Fruit fly (Drosophila melanogaster) whole organism, embryonic: ENCODE results near the gene Rpp20.
A peak's percentile ranks its signal among the peaks of the same experiment; 100 is the strongest.

Experiments
- Antp ChIP-seq: fragments of 200-800 bp; sonication (Bioruptor generic); optimal IDR thresholded peaks from 3 replicates; lab custom pipeline; 2016; ENCODE audit warnings: missing biosample characterization, missing genetic modification characterization
- B-H1 ChIP-seq: fragments of 200-800 bp; sonication (Bioruptor generic); IDR thresholded peaks from 3 replicates; pipeline ENCODE4 v1.3.6; 2022; ENCODE audit warnings: missing biosample characterization, missing genetic modification characterization
- CG10274 ChIP-seq: fragments of 200-800 bp; sonication (Bioruptor generic); optimal IDR thresholded peaks from 3 replicates; lab custom pipeline; 2017; ENCODE audit warnings: missing biosample characterization, mild to moderate bottlenecking, missing genetic modification characterization
- CG12219 ChIP-seq: fragments of 200-800 bp; sonication (Bioruptor generic); optimal IDR thresholded peaks from 3 replicates; lab custom pipeline; 2018; ENCODE audit warnings: missing biosample characterization, mild to moderate bottlenecking, missing genetic modification characterization
- CG14014 ChIP-seq: fragments of 200-800 bp; sonication (Bioruptor generic); IDR thresholded peaks from 2 replicates; pipeline ENCODE4 v1.3.6; 2022; ENCODE audit warnings: missing biosample characterization, missing genetic modification characterization
- CG14667 ChIP-seq: fragments of 200-800 bp; sonication (Bioruptor generic); IDR thresholded peaks from 2 replicates; pipeline ENCODE4 v1.3.6; 2022; ENCODE audit warnings: missing biosample characterization, missing genetic modification characterization
- CG14710 ChIP-seq: fragments of 200-800 bp; sonication (Bioruptor generic); optimal IDR thresholded peaks from 3 replicates; lab custom pipeline; 2019; ENCODE audit warnings: missing biosample characterization, mild to moderate bottlenecking, missing genetic modification characterization, moderate library complexity
- CG14860 ChIP-seq: fragments of 200-800 bp; sonication (Bioruptor generic); IDR thresholded peaks from 3 replicates; pipeline ENCODE4 v1.3.6; 2022; ENCODE audit warnings: missing biosample characterization, missing genetic modification characterization; ENCODE audit not compliant: partially characterized antibody
- CG1603 ChIP-seq: fragments of 200-800 bp; sonication (Bioruptor generic); optimal IDR thresholded peaks from 2 replicates; lab custom pipeline; 2019; ENCODE audit warnings: missing biosample characterization, mild to moderate bottlenecking, missing genetic modification characterization, moderate library complexity
- CG16863 ChIP-seq: fragments of 200-800 bp; sonication (Bioruptor generic); optimal IDR thresholded peaks from 3 replicates; lab custom pipeline; 2016; ENCODE audit warnings: missing biosample characterization, missing genetic modification characterization
- CG17359 ChIP-seq: fragments of 200-800 bp; sonication (Bioruptor generic); optimal IDR thresholded peaks from 3 replicates; lab custom pipeline; 2018; ENCODE audit warnings: missing biosample characterization, mild to moderate bottlenecking, missing genetic modification characterization, moderate library complexity
- CG18619 ChIP-seq: fragments of 200-800 bp; sonication (Bioruptor generic); optimal IDR thresholded peaks from 3 replicates; lab custom pipeline; 2017; ENCODE audit warnings: missing biosample characterization, mild to moderate bottlenecking, missing genetic modification characterization
- CG2889 ChIP-seq: fragments of 200-800 bp; sonication (Bioruptor generic); IDR thresholded peaks from 3 replicates; pipeline ENCODE4 v1.3.6; 2022; ENCODE audit warnings: missing biosample characterization, missing genetic modification characterization
- CG3163 ChIP-seq: fragments of 200-800 bp; sonication (Bioruptor generic); optimal IDR thresholded peaks from 3 replicates; lab custom pipeline; 2016; ENCODE audit warnings: missing biosample characterization, missing genetic modification characterization
- CG34224 ChIP-seq: fragments of 200-800 bp; sonication (Bioruptor generic); IDR thresholded peaks from 3 replicates; pipeline ENCODE4 v1.3.6; 2022; ENCODE audit warnings: missing biosample characterization, missing genetic modification characterization; ENCODE audit not compliant: partially characterized antibody
- CG34422 ChIP-seq: fragments of 200-800 bp; sonication (Bioruptor generic); IDR thresholded peaks from 3 replicates; pipeline ENCODE4 v1.3.6; 2022; ENCODE audit warnings: missing biosample characterization, missing genetic modification characterization
- CG42726 ChIP-seq: fragments of 200-800 bp; sonication (Bioruptor generic); IDR thresholded peaks from 2 replicates; pipeline ENCODE4 v1.3.6; 2022; ENCODE audit warnings: missing biosample characterization, missing genetic modification characterization; ENCODE audit not compliant: partially characterized antibody
- CG4360 ChIP-seq: fragments of 200-800 bp; sonication (Bioruptor generic); IDR thresholded peaks from 2 replicates; pipeline ENCODE4 v1.3.6; 2022; ENCODE audit warnings: missing biosample characterization, missing genetic modification characterization
- CG4424 ChIP-seq: fragments of 200-800 bp; sonication (Bioruptor generic); optimal IDR thresholded peaks from 3 replicates; lab custom pipeline; 2016; ENCODE audit warnings: missing biosample characterization, missing genetic modification characterization
- CG6272 ChIP-seq: fragments of 200-800 bp; sonication (Bioruptor generic); IDR thresholded peaks from 2 replicates; pipeline ENCODE4 v1.3.6; 2022; ENCODE audit warnings: missing biosample characterization, missing genetic modification characterization
- CG7745 ChIP-seq: fragments of 200-800 bp; sonication (Bioruptor generic); optimal IDR thresholded peaks from 2 replicates; lab custom pipeline; 2018; ENCODE audit warnings: missing biosample characterization, mild to moderate bottlenecking, missing genetic modification characterization, moderate library complexity
- Camta ChIP-seq: fragments of 200-800 bp; sonication (Bioruptor generic); optimal IDR thresholded peaks from 2 replicates; lab custom pipeline; 2016; ENCODE audit warnings: missing biosample characterization, missing genetic modification characterization
- Dbx ChIP-seq: fragments of 200-800 bp; sonication (Bioruptor generic); IDR thresholded peaks from 3 replicates; pipeline ENCODE4 v1.3.6; 2022; ENCODE audit warnings: missing biosample characterization, missing genetic modification characterization
- Dll ChIP-seq: fragments of 200-800 bp; sonication (Bioruptor generic); IDR thresholded peaks from 4 replicates; pipeline ENCODE4 v1.3.6; 2022; ENCODE audit warnings: missing biosample characterization, missing genetic modification characterization; ENCODE audit not compliant: partially characterized antibody
- H15 ChIP-seq: fragments of 200-800 bp; sonication (Bioruptor generic); IDR thresholded peaks from 3 replicates; pipeline ENCODE4 v1.3.6; 2022; ENCODE audit warnings: missing biosample characterization, missing genetic modification characterization
- Hey ChIP-seq: fragments of 200-800 bp; sonication (Bioruptor generic); optimal IDR thresholded peaks from 3 replicates; lab custom pipeline; 2018; ENCODE audit warnings: missing biosample characterization, mild to moderate bottlenecking, missing genetic modification characterization
- Lpt ChIP-seq: fragments of >200 bp; optimal IDR thresholded peaks from 2 replicates; lab custom pipeline; 2018; ENCODE audit warnings: missing biosample characterization, missing genetic modification characterization
- Mrtf ChIP-seq: fragments of 200-800 bp; sonication (Bioruptor generic); IDR thresholded peaks from 3 replicates; pipeline ENCODE4 v1.3.6; 2022; ENCODE audit warnings: missing biosample characterization, missing genetic modification characterization
- NFAT ChIP-seq: fragments of 200-800 bp; sonication (Bioruptor generic); IDR thresholded peaks from 2 replicates; pipeline ENCODE4 v1.3.6; 2022; ENCODE audit warnings: missing biosample characterization, missing genetic modification characterization
- Side ChIP-seq: fragments of 200-800 bp; sonication (Bioruptor generic); optimal IDR thresholded peaks from 2 replicates; lab custom pipeline; 2016; ENCODE audit warnings: missing biosample characterization, missing genetic modification characterization
- Sox100B ChIP-seq: fragments of 200-800 bp; sonication (Bioruptor generic); optimal IDR thresholded peaks from 3 replicates; lab custom pipeline; 2018; ENCODE audit warnings: missing biosample characterization, mild to moderate bottlenecking, missing genetic modification characterization
- aop ChIP-seq: fragments of 200-800 bp; sonication (Bioruptor generic); IDR thresholded peaks from 2 replicates; pipeline ENCODE4 v1.3.6; 2022; ENCODE audit warnings: missing biosample characterization, missing genetic modification characterization
- ato ChIP-seq: fragments of 200-800 bp; sonication (Bioruptor generic); IDR thresholded peaks from 2 replicates; pipeline ENCODE4 v1.3.6; 2022; ENCODE audit warnings: missing biosample characterization, missing genetic modification characterization; ENCODE audit not compliant: partially characterized antibody
- dimm ChIP-seq: fragments of 200-800 bp; sonication (Bioruptor generic); IDR thresholded peaks from 2 replicates; pipeline ENCODE4 v1.3.6; 2022; ENCODE audit warnings: missing biosample characterization, missing genetic modification characterization
- disco-r ChIP-seq: fragments of 200-800 bp; sonication (Bioruptor generic); optimal IDR thresholded peaks from 2 replicates; lab custom pipeline; 2016; ENCODE audit warnings: missing biosample characterization, missing genetic modification characterization
- dmrt99B ChIP-seq: fragments of 200-800 bp; sonication (Bioruptor generic); optimal IDR thresholded peaks from 2 replicates; lab custom pipeline; 2018; ENCODE audit warnings: missing biosample characterization, mild to moderate bottlenecking, missing genetic modification characterization, moderate library complexity
- grn ChIP-seq: fragments of 200-800 bp; sonication (Bioruptor generic); optimal IDR thresholded peaks from 3 replicates; lab custom pipeline; 2017; ENCODE audit warnings: missing biosample characterization, missing genetic modification characterization
- gro ChIP-seq: fragments of 200-800 bp; sonication (Bioruptor generic); optimal IDR thresholded peaks from 2 replicates; lab custom pipeline; 2016; ENCODE audit warnings: missing biosample characterization, missing genetic modification characterization
- hb ChIP-seq: fragments of 200-800 bp; sonication (Bioruptor generic); IDR thresholded peaks from 3 replicates; pipeline ENCODE4 v1.3.6; 2022; ENCODE audit warnings: missing biosample characterization, missing genetic modification characterization; ENCODE audit not compliant: partially characterized antibody
- nmo ChIP-seq: fragments of 200-800 bp; sonication (Bioruptor generic); optimal IDR thresholded peaks from 2 replicates; lab custom pipeline; 2018; ENCODE audit warnings: missing biosample characterization, mild to moderate bottlenecking, missing genetic modification characterization, moderate library complexity
- org-1 ChIP-seq: fragments of 200-800 bp; sonication (Bioruptor generic); optimal IDR thresholded peaks from 2 replicates; lab custom pipeline; 2017; ENCODE audit warnings: missing biosample characterization, missing genetic modification characterization
- phol ChIP-seq: fragments of 200-800 bp; sonication (Bioruptor generic); optimal IDR thresholded peaks from 3 replicates; lab custom pipeline; 2018; ENCODE audit warnings: missing biosample characterization, mild to moderate bottlenecking, missing genetic modification characterization, moderate library complexity
- pita ChIP-seq: fragments of 200-800 bp; sonication (Bioruptor generic); optimal IDR thresholded peaks from 2 replicates; lab custom pipeline; 2017; ENCODE audit warnings: missing biosample characterization, mild to moderate bottlenecking, missing genetic modification characterization
- prd ChIP-seq, 3 experiments: fragments of >200 bp in 2 of 3; fragments of 200-800 bp in 1 of 3; sonication (Bioruptor generic) in 1 of 3; optimal IDR thresholded peaks in 2 of 3; IDR thresholded peaks in 1 of 3; 2 replicates in 2 of 3; 3 replicates in 1 of 3; pipeline versions ENCODE4 v1.3.6 to Lab custom; 2017 to 2022; ENCODE audit warnings: missing biosample characterization in 1 of 3, missing genetic modification characterization in 1 of 3
- shn ChIP-seq: fragments of 200-800 bp; sonication (Bioruptor generic); optimal IDR thresholded peaks from 3 replicates; lab custom pipeline; 2016; ENCODE audit warnings: missing biosample characterization, missing genetic modification characterization
- sna ChIP-seq: fragments of 200-800 bp; sonication (Bioruptor generic); IDR thresholded peaks from 2 replicates; pipeline ENCODE4 v1.3.6; 2022; ENCODE audit warnings: missing biosample characterization, missing genetic modification characterization; ENCODE audit not compliant: partially characterized antibody
- vfl ChIP-seq: fragments of 200-800 bp; sonication (Bioruptor generic); optimal IDR thresholded peaks from 2 replicates; lab custom pipeline; 2016; ENCODE audit warnings: missing biosample characterization, missing genetic modification characterization
- yki ChIP-seq: fragments of >200 bp; optimal IDR thresholded peaks from 3 replicates; lab custom pipeline; 2018
- zen ChIP-seq: fragments of 200-800 bp; sonication (Bioruptor generic); optimal IDR thresholded peaks from 3 replicates; lab custom pipeline; 2018; ENCODE audit warnings: missing biosample characterization, mild to moderate bottlenecking, missing genetic modification characterization, moderate library complexity
- zen2 ChIP-seq: fragments of 200-800 bp; sonication (Bioruptor generic); IDR thresholded peaks from 3 replicates; pipeline ENCODE4 v1.3.6; 2022; ENCODE audit warnings: missing biosample characterization, missing genetic modification characterization; ENCODE audit not compliant: partially characterized antibody

Gene Rpp20

DNA sequence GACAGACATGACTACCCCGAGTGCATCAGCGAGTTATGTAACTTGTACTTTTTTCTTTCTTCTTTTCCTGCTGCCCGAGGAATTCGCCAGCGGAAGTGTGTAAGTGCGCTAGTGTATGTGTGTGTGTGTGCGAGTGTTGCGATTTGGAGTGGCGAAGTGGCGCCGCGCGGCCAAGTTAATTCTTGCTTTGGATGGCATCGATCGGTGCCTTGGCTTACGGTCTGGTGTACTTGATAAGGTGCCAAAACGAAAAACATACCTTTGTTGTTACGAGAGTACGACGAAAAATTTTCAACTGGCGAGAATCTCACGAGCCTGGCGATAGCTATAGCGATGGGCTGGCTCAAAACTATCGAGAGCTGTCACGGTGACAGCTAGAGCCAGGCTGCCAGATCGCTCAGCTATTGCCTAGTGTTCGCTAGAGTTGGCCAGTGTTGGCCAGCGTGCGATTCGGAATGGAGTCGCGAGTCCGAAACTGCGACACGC is at the start of gene Rpp20, which contains the start of the genes CG18809, COX6B and CG33932:
TSS of gene Rpp20 (plus strand) at position 429 of the 486 bp plus-strand sequence.
TSS of gene CG18809 (minus strand) at position 333 of the 486 bp plus-strand sequence.
TSS of gene COX6B (minus strand) at position 333 of the 486 bp plus-strand sequence.
TSS of gene CG33932 (plus strand) at position 429 of the 486 bp plus-strand sequence.
- TF ChIP-seq disco-r (GFP tag; lab: Kevin White, UChicago) (peak; percentile 56), aop (GFP tag; lab: Robert Waterston, UW) (peak; percentile 50; the same call in 1 of the 2 replicates), yki (lab: Kevin White, UChicago) (no peak), CG34422 (peak; percentile 80), Lpt (GFP tag; lab: Kevin White, UChicago) (no peak), Antp (GFP tag; lab: Kevin White, UChicago) (peak; percentile 84), NFAT (peak; percentile 72), pita (GFP tag; lab: Kevin White, UChicago) (no peak), Side (GFP tag; lab: Kevin White, UChicago) (peak; percentile 70), CG42726 (GFP tag; lab: Robert Waterston, UW) (peak; percentile 99), Sox100B (GFP tag; lab: Kevin White, UChicago) (no peak), Dll (GFP tag; lab: Robert Waterston, UW) (peak; percentile 86), hb (peak; percentile 92), gro (peak; percentile 70), CG14860 (GFP tag; lab: Robert Waterston, UW) (peak; percentile 86), CG4360 (no peak), CG18619 (GFP tag; lab: Kevin White, UChicago) (peak; percentile 70), dmrt99B (no peak), zen2 (GFP tag; lab: Robert Waterston, UW) (peak; percentile 90), Hey (tag; lab: Kevin White, UChicago) (peak; percentile 46), zen (tag; lab: Kevin White, UChicago) (peak; percentile 45), CG3163 (peak; percentile 68), CG4424 (GFP tag; lab: Kevin White, UChicago) (peak; percentile 50), CG7745 (no peak), nmo (GFP tag; lab: Kevin White, UChicago) (peak; percentile 71), prd (optimal IDR thresholded peaks at IDR 0.05; lab: Kevin White, UChicago) (no peak), prd (GFP tag; IDR thresholded peaks at IDR 0.05; lab: Robert Waterston, UW) (peak; percentile 40; the same call in 1 of the 3 replicates), CG14710 (tag; lab: Kevin White, UChicago) (peak; percentile 62), Camta (GFP tag; lab: Kevin White, UChicago) (peak; percentile 44), CG14014 (GFP tag; lab: Robert Waterston, UW) (peak; percentile 56), CG17359 (no peak), vfl (GFP tag; lab: Kevin White, UChicago) (peak; percentile 85), CG2889 (GFP tag; lab: Robert Waterston, UW) (no peak), CG10274 (GFP tag; lab: Kevin White, UChicago) (no peak), dimm (GFP tag; lab: Robert Waterston, UW) (no peak), org-1 (peak; percentile 59), phol (tag; lab: Kevin White, UChicago) (peak; percentile 71), Mrtf (0 out of 3 replicates have a peak, but pooled peaks have one; percentile 45), CG12219 (GFP tag; lab: Kevin White, UChicago) (peak; percentile 38), sna (GFP tag; lab: Robert Waterston, UW) (peak; percentile 83), shn (GFP tag; lab: Kevin White, UChicago) (peak; percentile 67), grn (GFP tag; lab: Kevin White, UChicago) (peak; percentile 7), ato (GFP tag; lab: Robert Waterston, UW) (peak; percentile 93), CG16863 (GFP tag; lab: Kevin White, UChicago) (peak; percentile 32), CG1603 (tag; lab: Kevin White, UChicago) (peak; percentile 91), CG6272 (GFP tag; lab: Robert Waterston, UW) (peak; percentile 65), Dbx (GFP tag; lab: Robert Waterston, UW) (peak; percentile 90), CG14667 (GFP tag; lab: Robert Waterston, UW) (no peak), B-H1 (GFP tag; lab: Robert Waterston, UW) (no peak), CG34224 (GFP tag; lab: Robert Waterston, UW) (peak; percentile 91), H15 (GFP tag; lab: Robert Waterston, UW) (peak; percentile 37; the same call in 1 of the 3 replicates)
